Worm (Caenorhabditis elegans) whole organism, L3 larva: ENCODE results near the gene K12B6.4.

ENCODE experiments used
- R02D3.7 ChIP-seq: fragments of 150-350 bp; optimal IDR thresholded peaks from 2 replicates; lab custom pipeline; 2014; ENCODE audit warnings: missing biosample characterization, missing genetic modification characterization
- ZK546.5 ChIP-seq: sonication (generic microtip); optimal IDR thresholded peaks from 2 replicates; lab custom pipeline; 2017; ENCODE audit warnings: missing biosample characterization, missing genetic modification characterization
- ama-1 ChIP-seq: fragments of 150-350 bp; optimal IDR thresholded peaks from 2 replicates; lab custom pipeline; 2018
- ceh-16 ChIP-seq: sonication (generic microtip); optimal IDR thresholded peaks from 2 replicates; lab custom pipeline; 2017; ENCODE audit warnings: missing biosample characterization, missing genetic modification characterization
- ceh-82 ChIP-seq: fragments of 150-350 bp; optimal IDR thresholded peaks from 2 replicates; lab custom pipeline; 2014; ENCODE audit warnings: missing biosample characterization, missing genetic modification characterization
- ceh-9 ChIP-seq: sonication (generic microtip); optimal IDR thresholded peaks from 2 replicates; lab custom pipeline; 2018; ENCODE audit warnings: missing biosample characterization, missing genetic modification characterization
- egl-27 ChIP-seq: sonication (generic microtip); optimal IDR thresholded peaks from 4 replicates; lab custom pipeline; 2017; ENCODE audit warnings: missing biosample characterization, missing genetic modification reagents, missing genetic modification characterization
- elt-1 ChIP-seq: fragments of 150-350 bp; optimal IDR thresholded peaks from 2 replicates; lab custom pipeline; 2014; ENCODE audit warnings: missing biosample characterization, missing genetic modification characterization
- elt-2 ChIP-seq: sonication (generic microtip); optimal IDR thresholded peaks from 2 replicates; lab custom pipeline; 2016; ENCODE audit warnings: missing genetic modification reagents, mild to moderate bottlenecking, missing genetic modification characterization, missing compliant biosample characterization
- fkh-10 ChIP-seq: sonication (generic microtip); optimal IDR thresholded peaks from 2 replicates; lab custom pipeline; 2017; ENCODE audit warnings: missing biosample characterization, missing genetic modification reagents, missing genetic modification characterization
- fkh-2 ChIP-seq: fragments of 150-350 bp; optimal IDR thresholded peaks from 2 replicates; lab custom pipeline; 2014; ENCODE audit warnings: missing biosample characterization, missing genetic modification reagents, missing genetic modification characterization
- fos-1 ChIP-seq: fragments of 150-350 bp; optimal IDR thresholded peaks from 2 replicates; lab custom pipeline; 2014; ENCODE audit warnings: missing biosample characterization, missing genetic modification characterization
- hmg-11 ChIP-seq: sonication (generic microtip); optimal IDR thresholded peaks from 2 replicates; lab custom pipeline; 2016; ENCODE audit warnings: missing genetic modification characterization, missing compliant biosample characterization
- jun-1 ChIP-seq: fragments of 150-350 bp; optimal IDR thresholded peaks from 2 replicates; lab custom pipeline; 2014; ENCODE audit warnings: missing biosample characterization, missing genetic modification reagents, missing genetic modification characterization
- lin-39 ChIP-seq: fragments of 150-350 bp; optimal IDR thresholded peaks from 2 replicates; lab custom pipeline; 2018; ENCODE audit warnings: missing biosample characterization, missing genetic modification reagents, missing genetic modification characterization
- lsy-12 ChIP-seq: sonication (generic microtip); optimal IDR thresholded peaks from 2 replicates; lab custom pipeline; 2016; ENCODE audit warnings: mild to moderate bottlenecking, missing genetic modification characterization, missing compliant biosample characterization
- mdl-1 ChIP-seq: fragments of 150-350 bp; optimal IDR thresholded peaks from 2 replicates; lab custom pipeline; 2014; ENCODE audit warnings: missing biosample characterization, missing genetic modification characterization
- mml-1 ChIP-seq: fragments of 150-350 bp; sonication (generic microtip); optimal IDR thresholded peaks from 3 replicates; lab custom pipeline; 2014; ENCODE audit warnings: missing biosample characterization, missing genetic modification characterization
- nfya-1 ChIP-seq: sonication (generic microtip); optimal IDR thresholded peaks from 2 replicates; lab custom pipeline; 2017; ENCODE audit warnings: missing genetic modification characterization, mild to moderate bottlenecking, missing compliant biosample characterization, antibody characterized with exemption, moderate library complexity; ENCODE audit not compliant: insufficient read depth
- nhr-11 ChIP-seq: fragments of 150-350 bp; optimal IDR thresholded peaks from 2 replicates; lab custom pipeline; 2014; ENCODE audit warnings: missing biosample characterization, missing genetic modification characterization
- nhr-23 ChIP-seq: fragments of 150-350 bp; optimal IDR thresholded peaks from 2 replicates; lab custom pipeline; 2014; ENCODE audit warnings: missing biosample characterization, missing genetic modification reagents, missing genetic modification characterization
- nhr-237 ChIP-seq: fragments of 150-350 bp; optimal IDR thresholded peaks from 2 replicates; lab custom pipeline; 2014; ENCODE audit warnings: missing biosample characterization, missing genetic modification characterization
- nhr-25 ChIP-seq: sonication (generic microtip); optimal IDR thresholded peaks from 2 replicates; lab custom pipeline; 2017; ENCODE audit warnings: missing biosample characterization, missing genetic modification characterization
- nhr-28 ChIP-seq: fragments of 150-350 bp; optimal IDR thresholded peaks from 2 replicates; lab custom pipeline; 2014; ENCODE audit warnings: missing biosample characterization, missing genetic modification characterization
- nhr-43 ChIP-seq: sonication (generic microtip); optimal IDR thresholded peaks from 2 replicates; lab custom pipeline; 2016; ENCODE audit warnings: mild to moderate bottlenecking, missing genetic modification characterization, missing compliant biosample characterization; ENCODE audit not compliant: poor library complexity, severe bottlenecking
- nhr-67 ChIP-seq: fragments of 150-350 bp; optimal IDR thresholded peaks from 2 replicates; lab custom pipeline; 2014; ENCODE audit warnings: missing biosample characterization, missing genetic modification characterization
- nhr-77 ChIP-seq: fragments of 150-350 bp; optimal IDR thresholded peaks from 2 replicates; lab custom pipeline; 2014; ENCODE audit warnings: missing biosample characterization, missing genetic modification characterization
- pha-4 ChIP-seq: fragments of 150-350 bp; optimal IDR thresholded peaks from 2 replicates; lab custom pipeline; 2014; ENCODE audit warnings: missing biosample characterization, missing genetic modification reagents, missing genetic modification characterization
- pqm-1 ChIP-seq: fragments of 150-350 bp; optimal IDR thresholded peaks from 2 replicates; lab custom pipeline; 2017; ENCODE audit warnings: missing biosample characterization, missing genetic modification characterization, inconsistent platforms
- sea-2 ChIP-seq: fragments of 150-350 bp; sonication (generic microtip); optimal IDR thresholded peaks from 4 replicates; lab custom pipeline; 2014; ENCODE audit warnings: missing biosample characterization, missing genetic modification reagents, missing genetic modification characterization
- skn-1 ChIP-seq: fragments of 150-350 bp; optimal IDR thresholded peaks from 2 replicates; lab custom pipeline; 2014; ENCODE audit warnings: missing biosample characterization, missing genetic modification characterization
- snpc-4 ChIP-seq: fragments of 150-350 bp; optimal IDR thresholded peaks from 2 replicates; lab custom pipeline; 2014; ENCODE audit warnings: missing biosample characterization, missing genetic modification characterization
- tbx-2 ChIP-seq: sonication (generic microtip); optimal IDR thresholded peaks from 2 replicates; lab custom pipeline; 2016; ENCODE audit warnings: mild to moderate bottlenecking, missing genetic modification characterization, missing compliant biosample characterization
- unc-39 ChIP-seq: sonication (generic microtip); optimal IDR thresholded peaks from 4 replicates; lab custom pipeline; 2017; ENCODE audit warnings: missing biosample characterization, missing genetic modification characterization
- unc-62 ChIP-seq: fragments of 150-350 bp; sonication (generic microtip); optimal IDR thresholded peaks from 4 replicates; lab custom pipeline; 2014; ENCODE audit warnings: missing biosample characterization, missing genetic modification reagents, missing genetic modification characterization
- ztf-11 ChIP-seq: fragments of 150-350 bp; optimal IDR thresholded peaks from 2 replicates; lab custom pipeline; 2014; ENCODE audit warnings: missing biosample characterization, missing genetic modification characterization
- ztf-4 ChIP-seq: fragments of 150-350 bp; optimal IDR thresholded peaks from 2 replicates; lab custom pipeline; 2014; ENCODE audit warnings: missing biosample characterization, missing genetic modification characterization

K12B6.4 gene

DNA sequence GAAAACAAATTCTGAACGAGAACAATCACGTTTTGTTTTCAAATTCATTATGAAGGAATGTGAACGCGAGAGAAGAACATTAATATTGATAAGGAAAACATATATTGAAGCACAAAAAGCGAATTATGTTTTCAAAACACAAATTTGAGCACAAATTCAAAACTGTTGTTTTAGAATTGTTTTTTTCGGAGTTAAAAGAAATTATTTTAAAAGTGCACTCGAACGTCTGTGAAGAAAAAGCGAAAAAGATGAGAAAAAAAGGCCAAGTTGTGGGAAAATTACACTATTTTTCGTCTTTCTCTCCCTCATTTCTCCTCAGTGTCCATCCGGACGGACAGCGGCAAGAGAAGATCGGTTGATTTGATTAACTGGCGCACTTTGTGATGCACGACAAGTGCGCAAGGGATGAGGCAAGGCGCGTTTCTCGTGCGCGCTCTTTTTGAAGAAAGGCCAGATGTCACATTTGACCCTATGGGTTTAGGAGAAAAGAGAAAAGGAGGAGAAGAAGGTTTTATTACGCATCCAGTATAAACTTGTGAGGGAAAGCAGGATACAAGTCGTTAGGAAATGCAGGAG is 13.8 kb downstream of the K12B6.4 start, which contains the start of gene mrck-1 (continued):
- TF ChIP-seq egl-27 (tag; lab: Kevin White, UChicago) (peak; percentile 57), snpc-4 (tag; lab: Kevin White, UChicago) (peak; percentile 86), nhr-43 (tag; lab: Kevin White, UChicago) (peak; percentile 82), ztf-4 (peak; percentile 82), fkh-2 (tag; lab: Kevin White, UChicago) (no peak), nfya-1 (tag; lab: Kevin White, UChicago) (peak; percentile 91), jun-1 (tag; lab: Kevin White, UChicago) (peak; percentile 86), unc-62 (GFP tag; lab: Kevin White, UChicago) (peak; percentile 74), pqm-1 (tag; lab: Kevin White, UChicago) (no peak), tbx-2 (tag; lab: Kevin White, UChicago) (peak; percentile 93)

DNA sequence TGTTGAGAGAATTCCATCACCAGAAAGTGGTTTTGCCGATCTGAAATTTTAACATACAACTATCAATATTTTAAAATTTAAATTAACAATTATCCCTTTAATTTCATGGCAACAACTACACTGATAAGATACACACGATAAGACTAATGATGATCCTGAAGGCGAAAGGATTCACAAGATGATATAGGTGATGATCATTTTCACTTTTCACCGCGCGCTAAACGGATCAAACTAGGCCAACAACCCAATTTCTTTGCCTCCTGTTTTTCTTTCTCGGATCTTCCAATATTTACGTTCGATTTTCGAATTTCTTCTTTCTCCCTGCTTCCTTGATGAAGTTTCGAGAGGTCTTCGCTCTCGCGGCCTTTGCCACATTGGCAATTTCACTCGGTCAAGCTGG is 21.9 kb downstream of the K12B6.4 start, which contains the start of gene K08B12.1:
TSS of gene K08B12.1 (plus strand) at position 229 of the 400 bp plus-strand sequence.
- no peak for TF ChIP-seq tbx-2 (tag; lab: Kevin White, UChicago)
- peak; percentile 68 for TF ChIP-seq nhr-23
- TF ChIP-seq pha-4 (tag; lab: Kevin White, UChicago): no peak
- no peak for TF ChIP-seq jun-1 (tag; lab: Kevin White, UChicago)
- TF ChIP-seq ama-1 (lab: Kevin White, UChicago): no peak

DNA sequence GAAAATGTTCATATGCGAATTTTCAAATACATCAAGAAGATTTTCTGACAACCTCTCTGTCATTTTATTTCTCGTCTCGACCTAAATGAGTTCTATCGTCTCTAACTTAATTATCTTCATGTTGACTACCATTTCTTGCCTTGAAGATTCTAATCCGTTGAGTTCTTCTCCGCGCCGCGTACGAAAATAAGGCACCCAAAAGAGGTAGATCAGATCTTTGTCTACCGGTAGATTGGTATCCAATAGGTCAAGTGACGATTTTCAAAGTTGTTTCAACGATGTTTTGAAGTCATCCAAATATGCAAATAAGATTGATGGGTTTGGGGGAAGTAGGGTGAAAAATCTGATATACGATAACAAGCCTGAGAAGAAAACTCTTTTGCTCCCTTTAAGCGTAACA is 27.1 kb downstream of the K12B6.4 start:
- peak; percentile 87 for TF ChIP-seq nhr-23
- peak; percentile 94 for TF ChIP-seq elt-1 (tag; lab: Kevin White, UChicago)
- peak; percentile 52 for TF ChIP-seq nhr-25
- TF ChIP-seq R02D3.7 (tag; lab: Kevin White, UChicago): no peak
- TF ChIP-seq, all 47 proteins: peak for 3

DNA sequence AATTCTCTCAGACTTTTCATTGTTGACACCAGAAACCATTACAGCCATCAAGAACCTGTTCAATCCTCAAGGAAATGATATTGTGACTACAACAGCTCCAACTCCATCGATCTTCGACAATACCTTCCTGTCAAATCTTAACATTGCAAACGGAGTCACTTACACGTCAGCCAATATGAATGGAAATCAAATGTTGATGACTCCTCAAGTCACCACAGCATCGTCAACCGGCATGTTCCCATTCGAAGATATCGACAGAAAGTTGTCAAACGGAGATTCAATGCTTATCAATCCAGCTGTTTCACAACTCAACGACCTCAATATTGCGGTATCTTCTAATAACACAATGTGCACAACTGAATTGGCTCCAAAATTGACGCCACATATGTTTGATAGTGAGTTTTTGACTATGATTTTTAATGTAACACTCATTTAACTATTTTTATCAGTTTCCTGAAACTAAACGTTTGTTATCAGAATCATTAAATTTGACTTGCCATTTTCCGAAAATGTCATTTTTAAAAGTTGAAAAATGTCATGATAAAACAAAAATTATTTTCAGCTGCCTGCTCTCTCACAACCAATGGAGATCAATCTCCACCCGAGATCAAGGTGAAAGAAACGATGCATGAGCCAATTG is 30.0 kb downstream of the K12B6.4 start:
- TF ChIP-seq ceh-9 (tag; lab: Kevin White, UChicago) (no peak), elt-1 (tag; lab: Kevin White, UChicago) (no peak), nhr-67 (no peak), elt-2 (tag; lab: Kevin White, UChicago) (peak; percentile 87), ZK546.5 (tag; lab: Kevin White, UChicago) (no peak), tbx-2 (tag; lab: Kevin White, UChicago) (no peak), skn-1 (tag; lab: Kevin White, UChicago) (no peak), fos-1 (no peak), pqm-1 (tag; lab: Kevin White, UChicago) (peak; percentile 19), nfya-1 (tag; lab: Kevin White, UChicago) (no peak)

DNA sequence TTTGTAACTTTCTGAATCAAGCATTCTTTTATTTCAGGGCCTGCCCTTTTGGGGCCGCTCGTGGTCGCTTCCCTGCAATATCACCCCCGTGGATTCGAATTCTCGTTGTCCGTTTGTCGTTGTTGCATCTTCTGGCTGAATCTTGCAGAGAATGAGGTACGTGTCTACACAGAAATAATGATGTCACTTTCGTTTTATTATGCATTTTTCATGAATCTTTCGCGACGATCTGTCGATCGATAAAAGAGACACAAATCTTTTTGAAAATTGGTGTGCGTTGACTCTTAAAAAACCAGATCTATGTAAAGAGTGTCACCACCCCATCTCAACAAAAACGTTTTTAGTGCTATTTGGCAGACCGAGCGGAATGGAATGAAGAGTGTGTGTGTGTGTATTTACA is 31.9 kb downstream of the K12B6.4 start:
- TF ChIP-seq pha-4 (tag; lab: Kevin White, UChicago) (peak; percentile 15), R02D3.7 (tag; lab: Kevin White, UChicago) (no peak), ceh-16 (tag; lab: Kevin White, UChicago) (no peak), nhr-25 (peak; percentile 35), nhr-43 (tag; lab: Kevin White, UChicago) (no peak), elt-1 (tag; lab: Kevin White, UChicago) (peak; percentile 28)

DNA sequence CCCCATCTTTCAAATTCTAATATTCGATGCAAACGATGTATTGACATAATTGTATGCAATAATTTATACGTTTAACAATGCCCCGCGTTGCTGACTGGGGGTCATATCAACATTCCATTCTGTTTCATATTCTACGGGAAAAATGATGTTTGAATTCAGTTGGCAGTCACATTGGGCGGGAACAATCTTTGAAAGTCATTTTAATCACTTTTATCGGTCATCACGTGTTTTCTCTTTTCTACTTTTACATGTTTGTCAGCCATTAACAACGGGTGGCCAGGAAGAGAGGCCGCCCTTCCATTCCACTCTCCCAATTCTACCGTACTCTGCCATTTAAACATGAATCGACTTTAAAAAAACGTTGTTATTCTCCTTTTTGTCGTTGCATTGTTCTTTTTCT is 32.4 kb downstream of the K12B6.4 start:
- TF ChIP-seq ztf-11: no peak
- no peak for TF ChIP-seq ztf-4
- peak; percentile 15 for TF ChIP-seq nfya-1 (tag; lab: Kevin White, UChicago)
- no peak for TF ChIP-seq nhr-77 (tag; lab: Kevin White, UChicago)
- no peak for TF ChIP-seq nhr-28 (tag; lab: Kevin White, UChicago)
- no peak for TF ChIP-seq fkh-10
- TF ChIP-seq nhr-43 (tag; lab: Kevin White, UChicago): peak; percentile 50
- no peak for TF ChIP-seq snpc-4 (tag; lab: Kevin White, UChicago)
- TF ChIP-seq mml-1 (tag; lab: Kevin White, UChicago): no peak
- TF ChIP-seq unc-62 (GFP tag; lab: Kevin White, UChicago): no peak
- no peak for TF ChIP-seq ceh-82 (tag; lab: Kevin White, UChicago)
- TF ChIP-seq ama-1 (lab: Kevin White, UChicago): no peak
- TF ChIP-seq fkh-2 (tag; lab: Kevin White, UChicago): no peak
- no peak for TF ChIP-seq ceh-16 (tag; lab: Kevin White, UChicago)
- TF ChIP-seq nhr-11 (tag; lab: Kevin White, UChicago): no peak
- TF ChIP-seq skn-1 (tag; lab: Kevin White, UChicago): no peak
- TF ChIP-seq nhr-237 (tag; lab: Kevin White, UChicago): no peak
- no peak for TF ChIP-seq hmg-11 (tag; lab: Kevin White, UChicago)
- TF ChIP-seq pqm-1 (tag; lab: Kevin White, UChicago): peak; percentile 32
- TF ChIP-seq elt-2 (tag; lab: Kevin White, UChicago): peak; percentile 54
- TF ChIP-seq lsy-12 (tag; lab: Kevin White, UChicago): no peak
- TF ChIP-seq ceh-9 (tag; lab: Kevin White, UChicago): no peak
- TF ChIP-seq sea-2 (GFP tag; lab: Kevin White, UChicago): no peak
- TF ChIP-seq pha-4 (tag; lab: Kevin White, UChicago): peak; percentile 24
- no peak for TF ChIP-seq tbx-2 (tag; lab: Kevin White, UChicago)
- TF ChIP-seq jun-1 (tag; lab: Kevin White, UChicago): peak; percentile 2
- TF ChIP-seq nhr-25: no peak
- TF ChIP-seq unc-39: no peak
- no peak for TF ChIP-seq lin-39 (tag; lab: Kevin White, UChicago)
- no peak for TF ChIP-seq mdl-1 (tag; lab: Kevin White, UChicago)
